Worm (Caenorhabditis elegans) whole organism, early embryonic: ENCODE data around the gene nhr-32.

Experiments
- ama-1 ChIP-seq: fragments of 150-350 bp; optimal IDR thresholded peaks from 2 replicates; lab custom pipeline; 2014
- hmg-4 ChIP-seq: fragments of 200-800 bp; sonication (Bioruptor generic); optimal IDR thresholded peaks from 2 replicates; lab custom pipeline; 2018; ENCODE audit warnings: mild to moderate bottlenecking, missing genetic modification characterization, missing compliant biosample characterization
- scrt-1 ChIP-seq: fragments of 200-800 bp; sonication (Bioruptor generic); IDR thresholded peaks from 2 replicates; pipeline ENCODE4 v1.3.6; 2022; ENCODE audit warnings: missing genetic modification characterization, missing compliant biosample characterization

ce11 chrX:13284618-13285017, 32.9 kb downstream of the nhr-32 start:
- TF ChIP-seq ama-1 = no peak
- no peak for TF ChIP-seq scrt-1 (GFP tag; lab: Robert Waterston, UW)
- TF ChIP-seq hmg-4 (GFP tag; lab: Kevin White, UChicago) = no peak
